Worm (Caenorhabditis elegans) whole organism, L2 larva: ENCODE measurements around the gene F28C1.1.

Experiments
- C34F6.9 ChIP-seq: fragments of 150-350 bp; optimal IDR thresholded peaks from 2 replicates; lab custom pipeline; 2014; ENCODE audit warnings: missing biosample characterization, missing genetic modification characterization
- F13H6.1 ChIP-seq: sonication (generic microtip); optimal IDR thresholded peaks from 2 replicates; lab custom pipeline; 2016; ENCODE audit warnings: missing genetic modification characterization, missing compliant biosample characterization
- R02D3.7 ChIP-seq: fragments of 150-350 bp; optimal IDR thresholded peaks from 2 replicates; lab custom pipeline; 2014; ENCODE audit warnings: missing biosample characterization, missing genetic modification characterization
- ZK546.5 ChIP-seq: sonication (generic microtip); optimal IDR thresholded peaks from 2 replicates; lab custom pipeline; 2017; ENCODE audit warnings: missing biosample characterization, missing genetic modification characterization
- alr-1 ChIP-seq: fragments of 150-350 bp; optimal IDR thresholded peaks from 2 replicates; lab custom pipeline; 2014; ENCODE audit warnings: missing biosample characterization, missing genetic modification characterization
- ama-1 ChIP-seq: fragments of 150-350 bp; optimal IDR thresholded peaks from 2 replicates; lab custom pipeline; 2018; ENCODE audit warnings: inconsistent platforms
- blmp-1 ChIP-seq: sonication (generic microtip); optimal IDR thresholded peaks from 2 replicates; lab custom pipeline; 2017; ENCODE audit warnings: missing genetic modification characterization, mild to moderate bottlenecking, missing compliant biosample characterization, antibody characterized with exemption, moderate library complexity; ENCODE audit not compliant: insufficient read depth
- ceh-16 ChIP-seq: fragments of 150-350 bp; optimal IDR thresholded peaks from 2 replicates; lab custom pipeline; 2014; ENCODE audit warnings: missing biosample characterization, missing genetic modification characterization
- ceh-82 ChIP-seq: fragments of 150-350 bp; optimal IDR thresholded peaks from 2 replicates; lab custom pipeline; 2014; ENCODE audit warnings: missing biosample characterization, missing genetic modification characterization
- crh-2 ChIP-seq: sonication (generic microtip); optimal IDR thresholded peaks from 2 replicates; lab custom pipeline; 2017; ENCODE audit warnings: missing biosample characterization, missing genetic modification characterization
- egl-27 ChIP-seq: sonication (generic microtip); optimal IDR thresholded peaks from 3 replicates; lab custom pipeline; 2017; ENCODE audit warnings: missing biosample characterization, missing genetic modification reagents, missing genetic modification characterization
- elt-1 ChIP-seq: fragments of 150-350 bp; optimal IDR thresholded peaks from 2 replicates; lab custom pipeline; 2014; ENCODE audit warnings: missing biosample characterization, missing genetic modification characterization
- elt-3 ChIP-seq: sonication (generic microtip); optimal IDR thresholded peaks from 2 replicates; lab custom pipeline; 2017; ENCODE audit warnings: missing biosample characterization, missing genetic modification characterization
- gmeb-1 ChIP-seq: fragments of 150-350 bp; optimal IDR thresholded peaks from 2 replicates; lab custom pipeline; 2014; ENCODE audit warnings: missing biosample characterization, missing genetic modification characterization
- lin-11 ChIP-seq: fragments of 150-350 bp; sonication (generic microtip); optimal IDR thresholded peaks from 2 replicates; lab custom pipeline; 2014; ENCODE audit warnings: missing biosample characterization, missing genetic modification characterization, inconsistent platforms, mixed read lengths
- lin-13 ChIP-seq: fragments of 150-350 bp; optimal IDR thresholded peaks from 2 replicates; lab custom pipeline; 2014; ENCODE audit warnings: missing biosample characterization, missing genetic modification reagents, missing genetic modification characterization
- lin-39 ChIP-seq: fragments of 150-350 bp; optimal IDR thresholded peaks from 2 replicates; lab custom pipeline; 2014; ENCODE audit warnings: missing biosample characterization, missing genetic modification reagents, missing genetic modification characterization
- lsy-2 ChIP-seq, 2 experiments: fragments of 150-350 bp in 1 of 2; sonication (generic microtip) in 1 of 2; optimal IDR thresholded peaks; 2 replicates each; lab custom pipeline; 2014 to 2017; ENCODE audit warnings: missing biosample characterization in 2 of 2, missing genetic modification characterization in 2 of 2
- mab-5 ChIP-seq: fragments of 150-350 bp; optimal IDR thresholded peaks from 2 replicates; lab custom pipeline; 2014; ENCODE audit warnings: missing biosample characterization, missing genetic modification characterization
- mbf-1 ChIP-seq: sonication (generic microtip); optimal IDR thresholded peaks from 2 replicates; lab custom pipeline; 2017; ENCODE audit warnings: missing biosample characterization, missing genetic modification characterization
- mdl-1 ChIP-seq, 2 experiments: fragments of 150-350 bp in 1 of 2; sonication (generic microtip) in 1 of 2; optimal IDR thresholded peaks; 2 replicates each; lab custom pipeline; 2017; ENCODE audit warnings: missing biosample characterization in 2 of 2, missing genetic modification characterization in 2 of 2
- nhr-12 ChIP-seq: fragments of 150-350 bp; optimal IDR thresholded peaks from 2 replicates; lab custom pipeline; 2014; ENCODE audit warnings: missing biosample characterization, missing genetic modification characterization
- nhr-129 ChIP-seq: fragments of 150-350 bp; optimal IDR thresholded peaks from 2 replicates; lab custom pipeline; 2014; ENCODE audit warnings: missing biosample characterization, missing genetic modification characterization
- nhr-21 ChIP-seq: fragments of 150-350 bp; optimal IDR thresholded peaks from 2 replicates; lab custom pipeline; 2014; ENCODE audit warnings: missing biosample characterization, missing genetic modification characterization
- nhr-23 ChIP-seq: fragments of 150-350 bp; optimal IDR thresholded peaks from 2 replicates; lab custom pipeline; 2014; ENCODE audit warnings: missing biosample characterization, missing genetic modification reagents, missing genetic modification characterization
- nhr-237 ChIP-seq: fragments of 150-350 bp; optimal IDR thresholded peaks from 2 replicates; lab custom pipeline; 2014; ENCODE audit warnings: missing biosample characterization, missing genetic modification characterization
- nhr-25 ChIP-seq: fragments of 150-350 bp; sonication (generic microtip); optimal IDR thresholded peaks from 3 replicates; lab custom pipeline; 2014; ENCODE audit warnings: missing biosample characterization, missing genetic modification characterization
- nhr-77 ChIP-seq: fragments of 150-350 bp; optimal IDR thresholded peaks from 2 replicates; lab custom pipeline; 2014; ENCODE audit warnings: missing biosample characterization, missing genetic modification characterization
- peb-1 ChIP-seq: fragments of 150-350 bp; optimal IDR thresholded peaks from 2 replicates; lab custom pipeline; 2014; ENCODE audit warnings: missing biosample characterization, missing genetic modification characterization
- sem-4 ChIP-seq: fragments of 150-350 bp; optimal IDR thresholded peaks from 2 replicates; lab custom pipeline; 2014; ENCODE audit warnings: missing biosample characterization, missing genetic modification reagents, missing genetic modification characterization
- skn-1 ChIP-seq: sonication (generic microtip); optimal IDR thresholded peaks from 2 replicates; lab custom pipeline; 2017; ENCODE audit warnings: missing biosample characterization, missing genetic modification characterization
- sma-3 ChIP-seq: sonication (generic microtip); optimal IDR thresholded peaks from 2 replicates; lab custom pipeline; 2016; ENCODE audit warnings: missing genetic modification reagents, missing genetic modification characterization, missing compliant biosample characterization
- unc-39 ChIP-seq: fragments of 150-350 bp; optimal IDR thresholded peaks from 2 replicates; lab custom pipeline; 2014; ENCODE audit warnings: missing biosample characterization, missing genetic modification characterization
- unc-55 ChIP-seq: fragments of 150-350 bp; sonication (generic microtip); optimal IDR thresholded peaks from 3 replicates; lab custom pipeline; 2014; ENCODE audit warnings: missing biosample characterization, missing genetic modification reagents, missing genetic modification characterization
- unc-62 ChIP-seq: fragments of 150-350 bp; optimal IDR thresholded peaks from 2 replicates; lab custom pipeline; 2014; ENCODE audit warnings: missing biosample characterization, missing genetic modification reagents, missing genetic modification characterization
- zag-1 ChIP-seq: fragments of 150-350 bp; optimal IDR thresholded peaks from 2 replicates; lab custom pipeline; 2014; ENCODE audit warnings: missing biosample characterization, missing genetic modification characterization
- ztf-1 ChIP-seq: fragments of 200-800 bp; sonication (Bioruptor generic); conservative IDR thresholded peaks from 2 replicates; pipeline ENCODE4 v1.3.6; 2022; ENCODE audit warnings: missing genetic modification characterization, missing compliant biosample characterization
- ztf-11 ChIP-seq: sonication (generic microtip); optimal IDR thresholded peaks from 2 replicates; lab custom pipeline; 2017; ENCODE audit warnings: missing biosample characterization, missing genetic modification characterization
- ztf-4 ChIP-seq: fragments of 150-350 bp; optimal IDR thresholded peaks from 2 replicates; lab custom pipeline; 2014; ENCODE audit warnings: missing biosample characterization, missing genetic modification characterization

F28C1.1 gene

ce11 chrV:12450441-12450840, at the start of gene F28C1.1:
TSS of gene F28C1.1 (plus strand) at chrV:12450805.
- no peak for TF ChIP-seq elt-1 (tag; lab: Kevin White, UChicago)
- peak; percentile 40 for TF ChIP-seq C34F6.9 (tag; lab: Kevin White, UChicago)
- no peak for TF ChIP-seq mdl-1 (tag; optimal IDR thresholded peaks at IDR 0.05; lab: Kevin White, UChicago)
- no peak for TF ChIP-seq mab-5 (tag; lab: Kevin White, UChicago)
- TF ChIP-seq R02D3.7 (tag; lab: Kevin White, UChicago): peak; percentile 29
- TF ChIP-seq sma-3 (GFP tag; lab: Kevin White, UChicago): no peak
- no peak for TF ChIP-seq egl-27 (tag; lab: Kevin White, UChicago)
- TF ChIP-seq lsy-2 (tag; optimal IDR thresholded peaks at IDR 0.05; lab: Kevin White, UChicago): no peak
- TF ChIP-seq unc-39 (tag; lab: Kevin White, UChicago): no peak
- no peak for TF ChIP-seq nhr-129 (tag; lab: Kevin White, UChicago)
- TF ChIP-seq ztf-11 (tag; lab: Kevin White, UChicago): no peak
- no peak for TF ChIP-seq ama-1 (lab: Kevin White, UChicago)
- TF ChIP-seq nhr-12 (tag; lab: Kevin White, UChicago): no peak
- TF ChIP-seq ZK546.5 (tag; lab: Kevin White, UChicago): no peak
- TF ChIP-seq gmeb-1: peak; percentile 89
- no peak for TF ChIP-seq nhr-237 (tag; lab: Kevin White, UChicago)
- peak; percentile 62 for TF ChIP-seq unc-55 (GFP tag; lab: Kevin White, UChicago)
- no peak for TF ChIP-seq ceh-82 (tag; lab: Kevin White, UChicago)
- no peak for TF ChIP-seq nhr-23 (tag; lab: Kevin White, UChicago)
- TF ChIP-seq lin-13 (GFP tag; lab: Kevin White, UChicago): peak; percentile 7
- no peak for TF ChIP-seq elt-3 (tag; lab: Kevin White, UChicago)
- TF ChIP-seq blmp-1 (tag; lab: Kevin White, UChicago): no peak

- no peak for TF ChIP-seq mdl-1 (tag; optimal IDR thresholded peaks at IDR 0.05; lab: Kevin White, UChicago)
- TF ChIP-seq mab-5 (tag; lab: Kevin White, UChicago): no peak
- TF ChIP-seq C34F6.9 (tag; lab: Kevin White, UChicago): no peak
- no peak for TF ChIP-seq nhr-12 (tag; lab: Kevin White, UChicago)
- no peak for TF ChIP-seq nhr-25 (tag; lab: Kevin White, UChicago)
- no peak for TF ChIP-seq skn-1 (tag; lab: Kevin White, UChicago)
- no peak for TF ChIP-seq peb-1
- no peak for TF ChIP-seq zag-1 (tag; lab: Kevin White, UChicago)
- TF ChIP-seq, all 48 proteins: peak for 0
Measured at ce11 chrV:12401383-12401782, 49.2 kb upstream of the F28C1.1 start, which contains the start of gene K01D12.7. TSS of gene K01D12.7 (minus strand) at chrV:12401483.

ce11 chrV:12402355-12402754, 48.2 kb upstream of the F28C1.1 start, which contains the start of gene K01D12.8:
TSS of gene K01D12.8 (plus strand) at chrV:12402655.
- TF ChIP-seq ztf-11 (tag; lab: Kevin White, UChicago): no peak
- TF ChIP-seq nhr-77: no peak
- TF ChIP-seq sem-4 (tag; lab: Kevin White, UChicago): no peak
- TF ChIP-seq nhr-23 (tag; lab: Kevin White, UChicago): no peak
- no peak for TF ChIP-seq ceh-82 (tag; lab: Kevin White, UChicago)
- TF ChIP-seq nhr-129 (tag; lab: Kevin White, UChicago): no peak
- TF ChIP-seq peb-1: no peak
- TF ChIP-seq F13H6.1 (tag; lab: Kevin White, UChicago): no peak
- no peak for TF ChIP-seq nhr-25 (tag; lab: Kevin White, UChicago)
- TF ChIP-seq unc-62: no peak

- TF ChIP-seq F13H6.1 (tag; lab: Kevin White, UChicago): no peak
- no peak for TF ChIP-seq alr-1 (tag; lab: Kevin White, UChicago)
- no peak for TF ChIP-seq mbf-1 (tag; lab: Kevin White, UChicago)
- TF ChIP-seq ztf-1: no peak
- TF ChIP-seq gmeb-1: no peak
Measured at ce11 chrV:12404544-12404943, 46.1 kb upstream of the F28C1.1 start, which contains the start of gene K01D12.9. TSS of gene K01D12.9 (minus strand) at chrV:12404644.

ce11 chrV:12405929-12406328, 44.7 kb upstream of the F28C1.1 start, which contains the start of gene K01D12.10:
TSS of gene K01D12.10 (plus strand) at chrV:12406229.
- TF ChIP-seq unc-62 (no peak), nhr-12 (tag; lab: Kevin White, UChicago) (no peak), egl-27 (tag; lab: Kevin White, UChicago) (no peak), ztf-4 (no peak), alr-1 (tag; lab: Kevin White, UChicago) (no peak), crh-2 (tag; lab: Kevin White, UChicago) (no peak), sma-3 (GFP tag; lab: Kevin White, UChicago) (no peak), lin-39 (tag; lab: Kevin White, UChicago) (no peak), unc-39 (tag; lab: Kevin White, UChicago) (no peak), nhr-237 (tag; lab: Kevin White, UChicago) (no peak), blmp-1 (tag; lab: Kevin White, UChicago) (no peak), unc-55 (GFP tag; lab: Kevin White, UChicago) (no peak), ama-1 (lab: Kevin White, UChicago) (no peak), nhr-21 (no peak), ceh-82 (tag; lab: Kevin White, UChicago) (no peak), lin-11 (tag; lab: Kevin White, UChicago) (no peak), ceh-16 (tag; lab: Kevin White, UChicago) (no peak), mbf-1 (tag; lab: Kevin White, UChicago) (no peak)
